Fruit fly (Drosophila melanogaster) whole organism, wandering third instar larva: ENCODE results near the gene RagA-B.

Experiments
- Abd-B ChIP-seq: fragments of >200 bp; optimal IDR thresholded peaks from 2 replicates; lab custom pipeline; 2017; ENCODE audit warnings: missing biosample characterization, missing genetic modification characterization
- CG32264 ChIP-seq: fragments of 200-800 bp; sonication (Bioruptor generic); optimal IDR thresholded peaks from 2 replicates; lab custom pipeline; 2016; ENCODE audit warnings: missing biosample characterization, missing genetic modification characterization
- CG9705 ChIP-seq: fragments of 200-800 bp; sonication (Bioruptor generic); optimal IDR thresholded peaks from 2 replicates; lab custom pipeline; 2018; ENCODE audit warnings: missing biosample characterization, mild to moderate bottlenecking, missing genetic modification characterization
- CrebA ChIP-seq: fragments of 200-800 bp; sonication (Bioruptor generic); optimal IDR thresholded peaks from 2 replicates; lab custom pipeline; 2016; ENCODE audit warnings: missing biosample characterization, mild to moderate bottlenecking, missing genetic modification characterization, borderline replicate concordance
- Dfd ChIP-seq: fragments of >200 bp; optimal IDR thresholded peaks from 2 replicates; lab custom pipeline; 2017; ENCODE audit warnings: missing biosample characterization, missing genetic modification characterization
- Dif ChIP-seq: fragments of 200-275, 200-300 bp; sonication (Bioruptor generic); optimal IDR thresholded peaks from 2 replicates; lab custom pipeline; 2018; ENCODE audit warnings: missing biosample characterization, missing genetic modification characterization; ENCODE audit not compliant: partially characterized antibody
- GATAd ChIP-seq: sonication (Bioruptor generic); optimal IDR thresholded peaks from 2 replicates; lab custom pipeline; 2016; ENCODE audit warnings: missing biosample characterization, missing genetic modification characterization
- HLH106 ChIP-seq: fragments of 200-800 bp; optimal IDR thresholded peaks from 3 replicates; lab custom pipeline; 2019; ENCODE audit warnings: missing biosample characterization, mild to moderate bottlenecking, missing genetic modification characterization, moderate library complexity
- Hnf4 ChIP-seq: fragments of 200-800 bp; sonication (Bioruptor generic); optimal IDR thresholded peaks from 2 replicates; lab custom pipeline; 2016; ENCODE audit warnings: missing biosample characterization, mild to moderate bottlenecking, missing genetic modification characterization
- Hr78 ChIP-seq: fragments of >200 bp; optimal IDR thresholded peaks from 2 replicates; lab custom pipeline; 2017; ENCODE audit warnings: missing biosample characterization, missing genetic modification characterization
- Hr83 ChIP-seq: fragments of 200-300 bp; sonication (Bioruptor generic); optimal IDR thresholded peaks from 2 replicates; lab custom pipeline; 2016; ENCODE audit warnings: missing biosample characterization, mild to moderate bottlenecking, missing genetic modification characterization, moderate library complexity; ENCODE audit not compliant: poor library complexity, severe bottlenecking
- Jra ChIP-seq: sonication (Bioruptor generic); optimal IDR thresholded peaks from 2 replicates; lab custom pipeline; 2016; ENCODE audit warnings: missing biosample characterization, missing genetic modification characterization
- Mio ChIP-seq: sonication (Bioruptor generic); optimal IDR thresholded peaks from 2 replicates; lab custom pipeline; 2016; ENCODE audit warnings: missing biosample characterization, missing genetic modification characterization
- Myc ChIP-seq: fragments of >200 bp; optimal IDR thresholded peaks from 2 replicates; lab custom pipeline; 2017
- N ChIP-seq: fragments of >200 bp; optimal IDR thresholded peaks from 2 replicates; lab custom pipeline; 2018; ENCODE audit warnings: missing biosample characterization, missing external identifiers, missing genetic modification characterization
- OdsH ChIP-seq: fragments of 200-800 bp; sonication (Bioruptor generic); optimal IDR thresholded peaks from 2 replicates; lab custom pipeline; 2016; ENCODE audit warnings: missing biosample characterization, mild to moderate bottlenecking, missing genetic modification characterization
- Rel ChIP-seq, 2 experiments: fragments of 200-800 bp; sonication (Bioruptor generic) in 1 of 2; optimal IDR thresholded peaks; 2 replicates in 1 of 2; 3 replicates in 1 of 2; lab custom pipeline; 2016 to 2019; ENCODE audit warnings: mild to moderate bottlenecking in 2 of 2, missing biosample characterization in 2 of 2, missing genetic modification characterization in 2 of 2, moderate library complexity in 1 of 2
- Sp1 ChIP-seq: fragments of 200-800 bp; sonication (Bioruptor generic); optimal IDR thresholded peaks from 3 replicates; lab custom pipeline; 2019; ENCODE audit warnings: missing biosample characterization, mild to moderate bottlenecking, missing genetic modification characterization, moderate library complexity
- Vsx2 ChIP-seq: fragments of 200-300, 225-300 bp; sonication (Bioruptor generic); optimal IDR thresholded peaks from 2 replicates; lab custom pipeline; 2018; ENCODE audit warnings: missing biosample characterization, missing genetic modification characterization; ENCODE audit not compliant: partially characterized antibody
- br ChIP-seq: fragments of 200-800 bp; sonication (Bioruptor generic); optimal IDR thresholded peaks from 2 replicates; lab custom pipeline; 2016; ENCODE audit warnings: missing biosample characterization, missing genetic modification characterization
- brk ChIP-seq: fragments of 200-800 bp; sonication (Bioruptor generic); optimal IDR thresholded peaks from 2 replicates; lab custom pipeline; 2016; ENCODE audit warnings: missing biosample characterization, mild to moderate bottlenecking, missing genetic modification characterization
- dl ChIP-seq, 2 experiments: fragments of 175-275, 200-275 bp in 1 of 2; fragments of 200-275 bp in 1 of 2; sonication (Bioruptor generic); optimal IDR thresholded peaks; lab custom pipeline; 2018; ENCODE audit warnings: mild to moderate bottlenecking in 2 of 2, missing biosample characterization in 2 of 2, missing genetic modification characterization in 2 of 2, moderate library complexity in 2 of 2; ENCODE audit not compliant: partially characterized antibody in 2 of 2, insufficient read depth in 1 of 2
- dmrt93B ChIP-seq: fragments of 200-800 bp; sonication (Bioruptor generic); optimal IDR thresholded peaks from 2 replicates; lab custom pipeline; 2018; ENCODE audit warnings: missing biosample characterization, mild to moderate bottlenecking, missing genetic modification characterization
- dsf ChIP-seq: sonication (Bioruptor generic); optimal IDR thresholded peaks from 2 replicates; lab custom pipeline; 2016; ENCODE audit warnings: missing biosample characterization, missing genetic modification characterization, borderline replicate concordance
- ey ChIP-seq: fragments of 200-800 bp; sonication (Bioruptor generic); optimal IDR thresholded peaks from 2 replicates; lab custom pipeline; 2016; ENCODE audit warnings: missing biosample characterization, missing genetic modification characterization
- fru ChIP-seq: fragments of 200-800 bp; sonication (Bioruptor generic); optimal IDR thresholded peaks from 3 replicates; lab custom pipeline; 2016; ENCODE audit warnings: missing biosample characterization, mild to moderate bottlenecking, missing genetic modification characterization
- h ChIP-seq: fragments of 200-800 bp; sonication (Bioruptor generic); optimal IDR thresholded peaks from 3 replicates; lab custom pipeline; 2016; ENCODE audit warnings: missing biosample characterization, mild to moderate bottlenecking, missing genetic modification characterization
- jim ChIP-seq: fragments of 175-275, 200-325 bp; sonication (Bioruptor generic); optimal IDR thresholded peaks from 2 replicates; lab custom pipeline; 2016; ENCODE audit warnings: missing biosample characterization, mild to moderate bottlenecking, missing genetic modification characterization
- pan ChIP-seq: fragments of >200 bp; optimal IDR thresholded peaks from 2 replicates; lab custom pipeline; 2017
- psq ChIP-seq: fragments of 200-800 bp; sonication (Bioruptor generic); optimal IDR thresholded peaks from 3 replicates; lab custom pipeline; 2017; ENCODE audit warnings: missing biosample characterization, mild to moderate bottlenecking, missing genetic modification characterization, moderate library complexity
- rgr ChIP-seq: fragments of 200-800 bp; sonication (Bioruptor generic); optimal IDR thresholded peaks from 3 replicates; lab custom pipeline; 2016; ENCODE audit warnings: missing biosample characterization, mild to moderate bottlenecking, missing genetic modification characterization
- sage ChIP-seq: fragments of 200-800 bp; sonication (Bioruptor generic); optimal IDR thresholded peaks from 2 replicates; lab custom pipeline; 2016; ENCODE audit warnings: missing biosample characterization, mild to moderate bottlenecking, missing genetic modification characterization
- sv ChIP-seq: fragments of 200-800 bp; sonication (Bioruptor generic); optimal IDR thresholded peaks from 3 replicates; lab custom pipeline; 2016; ENCODE audit warnings: missing biosample characterization, missing genetic modification characterization
- tai ChIP-seq: sonication (Bioruptor generic); optimal IDR thresholded peaks from 2 replicates; lab custom pipeline; 2016; ENCODE audit warnings: missing biosample characterization, missing genetic modification characterization
- usp ChIP-seq: fragments of >200 bp; optimal IDR thresholded peaks from 2 replicates; lab custom pipeline; 2017; ENCODE audit warnings: missing biosample characterization, missing genetic modification characterization
- woc ChIP-seq: sonication (Bioruptor generic); optimal IDR thresholded peaks from 2 replicates; lab custom pipeline; 2016; ENCODE audit warnings: missing biosample characterization, mild to moderate bottlenecking, missing genetic modification characterization

The RagA-B gene

dm6 chr3R:9001720-9002240 is 17.7 kb upstream of the RagA-B start:
- TF ChIP-seq rgr (no peak), Hnf4 (GFP tag; lab: Kevin White, UChicago) (no peak), Dif (GFP tag; lab: Kevin White, UChicago) (no peak), CG9705 (no peak), fru (GFP tag; lab: Kevin White, UChicago) (no peak), Hr78 (GFP tag; lab: Kevin White, UChicago) (no peak), Abd-B (GFP tag; lab: Kevin White, UChicago) (no peak), usp (GFP tag; lab: Kevin White, UChicago) (no peak), dmrt93B (GFP tag; lab: Kevin White, UChicago) (no peak), sv (GFP tag; lab: Kevin White, UChicago) (no peak), N (GFP tag; lab: Kevin White, UChicago) (no peak), dl (GFP tag; optimal IDR thresholded peaks at IDR 0.05; lab: Kevin White, UChicago; ENCODE audit: insufficient read depth in 1 of 2, partially characterized antibody in 2 of 2) (no peak), brk (GFP tag; lab: Kevin White, UChicago) (no peak)

dm6 chr3R:8998243-8998642 is 14.1 kb upstream of the RagA-B start:
- no peak for TF ChIP-seq Dfd
- TF ChIP-seq ey = no peak
- no peak for TF ChIP-seq sage (GFP tag; lab: Kevin White, UChicago)
- no peak for TF ChIP-seq pan (lab: Kevin White, UChicago)
- TF ChIP-seq Dif (GFP tag; lab: Kevin White, UChicago) = no peak
- no peak for TF ChIP-seq N (GFP tag; lab: Kevin White, UChicago)
- no peak for TF ChIP-seq Jra (GFP tag; lab: Kevin White, UChicago)
- no peak for TF ChIP-seq CG32264 (GFP tag; lab: Kevin White, UChicago)
- no peak for TF ChIP-seq GATAd (GFP tag; lab: Kevin White, UChicago)
- TF ChIP-seq brk (GFP tag; lab: Kevin White, UChicago) = no peak
- no peak for TF ChIP-seq Abd-B (GFP tag; lab: Kevin White, UChicago)
- TF ChIP-seq Vsx2 (GFP tag; lab: Kevin White, UChicago) = no peak
- no peak for TF ChIP-seq Rel (GFP tag; optimal IDR thresholded peaks at IDR 0.05; lab: Kevin White, UChicago)
- TF ChIP-seq Rel (tag; optimal IDR thresholded peaks at IDR 0.05; lab: Kevin White, UChicago) = no peak

DNA sequence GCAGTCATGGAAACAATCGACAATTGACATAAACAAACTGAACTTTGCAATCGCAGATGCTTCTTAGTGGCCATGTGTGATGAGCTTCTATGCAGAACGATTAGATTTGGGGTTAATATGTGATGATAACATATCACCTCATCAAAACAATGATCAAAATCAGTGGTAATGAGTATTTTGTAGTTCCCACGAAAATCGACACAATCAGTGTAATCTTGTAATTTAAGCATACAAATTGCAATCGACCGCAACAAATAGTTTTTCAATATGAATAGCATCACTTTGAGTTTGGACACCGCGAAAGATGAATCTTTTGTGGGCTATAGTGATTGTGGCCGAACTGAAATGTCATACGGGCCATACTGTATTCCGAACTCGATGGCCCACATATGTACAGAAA is 13.3 kb upstream of the RagA-B start, which contains the start of gene CG11977:
CG11977 (plus strand) TSS at position 301 of the 400 bp plus-strand sequence.
- no peak for TF ChIP-seq HLH106 (tag; lab: Kevin White, UChicago)
- TF ChIP-seq br (GFP tag; lab: Kevin White, UChicago) = no peak
- no peak for TF ChIP-seq h (GFP tag; lab: Kevin White, UChicago)
- TF ChIP-seq Hr78 (GFP tag; lab: Kevin White, UChicago) = no peak
- no peak for TF ChIP-seq dsf
- TF ChIP-seq Rel (GFP tag; optimal IDR thresholded peaks at IDR 0.05; lab: Kevin White, UChicago) = no peak
- no peak for TF ChIP-seq Rel (tag; optimal IDR thresholded peaks at IDR 0.05; lab: Kevin White, UChicago)
- no peak for TF ChIP-seq psq (GFP tag; lab: Kevin White, UChicago)
- no peak for TF ChIP-seq fru (GFP tag; lab: Kevin White, UChicago)
- TF ChIP-seq, all 38 proteins: peak for 0

- TF ChIP-seq CrebA = no peak
- TF ChIP-seq Rel (GFP tag; optimal IDR thresholded peaks at IDR 0.05; lab: Kevin White, UChicago) = no peak
- TF ChIP-seq Rel (tag; optimal IDR thresholded peaks at IDR 0.05; lab: Kevin White, UChicago) = peak; percentile 69
- peak; percentile 60 for TF ChIP-seq GATAd (GFP tag; lab: Kevin White, UChicago)
- peak; percentile 89 for TF ChIP-seq h (GFP tag; lab: Kevin White, UChicago)
- TF ChIP-seq HLH106 (tag; lab: Kevin White, UChicago) = peak; percentile 75
- peak; percentile 85 for TF ChIP-seq fru (GFP tag; lab: Kevin White, UChicago)
- peak; percentile 84 for TF ChIP-seq rgr
- no peak for TF ChIP-seq tai (GFP tag; lab: Kevin White, UChicago)
- peak; percentile 71 for TF ChIP-seq Sp1 (GFP tag; lab: Kevin White, UChicago)
- no peak for TF ChIP-seq dl (GFP tag; optimal IDR thresholded peaks at IDR 0.05; lab: Kevin White, UChicago; ENCODE audit: insufficient read depth in 1 of 2, partially characterized antibody in 2 of 2)
- no peak for TF ChIP-seq N (GFP tag; lab: Kevin White, UChicago)
- TF ChIP-seq sage (GFP tag; lab: Kevin White, UChicago) = no peak
- TF ChIP-seq dmrt93B (GFP tag; lab: Kevin White, UChicago) = no peak
- TF ChIP-seq sv (GFP tag; lab: Kevin White, UChicago) = peak; percentile 64
- peak; percentile 60 for TF ChIP-seq CG9705
- TF ChIP-seq usp (GFP tag; lab: Kevin White, UChicago) = no peak
- TF ChIP-seq Jra (GFP tag; lab: Kevin White, UChicago) = peak; percentile 86
- no peak for TF ChIP-seq Dfd
- peak; percentile 80 for TF ChIP-seq br (GFP tag; lab: Kevin White, UChicago)
- peak; percentile 92 for TF ChIP-seq woc (GFP tag; lab: Kevin White, UChicago)
- TF ChIP-seq psq (GFP tag; lab: Kevin White, UChicago) = peak; percentile 79
- TF ChIP-seq Hr83 (GFP tag; lab: Kevin White, UChicago) = peak; percentile 90
- peak; percentile 3 for TF ChIP-seq CG32264 (GFP tag; lab: Kevin White, UChicago)
- no peak for TF ChIP-seq Vsx2 (GFP tag; lab: Kevin White, UChicago)
- no peak for TF ChIP-seq dsf
- TF ChIP-seq OdsH (GFP tag; lab: Kevin White, UChicago) = peak; percentile 80
- no peak for TF ChIP-seq jim (GFP tag; lab: Kevin White, UChicago)
- no peak for TF ChIP-seq Hr78 (GFP tag; lab: Kevin White, UChicago)
- TF ChIP-seq Myc = peak; percentile 98
- TF ChIP-seq brk (GFP tag; lab: Kevin White, UChicago) = no peak
- peak; percentile 28 for TF ChIP-seq Dif (GFP tag; lab: Kevin White, UChicago)
- no peak for TF ChIP-seq Abd-B (GFP tag; lab: Kevin White, UChicago)
- TF ChIP-seq Mio (GFP tag; lab: Kevin White, UChicago) = no peak
Observed at dm6 chr3R:8992928-8993579, 8.9 kb upstream of the RagA-B start, which contains the start of gene CG11975. CG11975 (plus strand) TSS chr3R:8993253.
